Worm (Caenorhabditis elegans) whole organism, L2 larva: Measurements from ENCODE around the gene cdh-12.

ENCODE experiments used
- alr-1 ChIP-seq: fragments of 150-350 bp; optimal IDR thresholded peaks from 2 replicates; lab custom pipeline; 2014; ENCODE audit warnings: missing biosample characterization, missing genetic modification characterization
- ama-1 ChIP-seq: fragments of 150-350 bp; optimal IDR thresholded peaks from 2 replicates; lab custom pipeline; 2018; ENCODE audit warnings: inconsistent platforms
- blmp-1 ChIP-seq: sonication (generic microtip); optimal IDR thresholded peaks from 2 replicates; lab custom pipeline; 2017; ENCODE audit warnings: missing genetic modification characterization, mild to moderate bottlenecking, missing compliant biosample characterization, antibody characterized with exemption, moderate library complexity; ENCODE audit not compliant: insufficient read depth
- dmd-4 ChIP-seq: sonication (generic microtip); optimal IDR thresholded peaks from 2 replicates; lab custom pipeline; 2017; ENCODE audit warnings: missing biosample characterization, missing genetic modification characterization
- elt-1 ChIP-seq: fragments of 150-350 bp; optimal IDR thresholded peaks from 2 replicates; lab custom pipeline; 2014; ENCODE audit warnings: missing biosample characterization, missing genetic modification characterization
- elt-3 ChIP-seq: sonication (generic microtip); optimal IDR thresholded peaks from 2 replicates; lab custom pipeline; 2017; ENCODE audit warnings: missing biosample characterization, missing genetic modification characterization
- gmeb-1 ChIP-seq: fragments of 150-350 bp; optimal IDR thresholded peaks from 2 replicates; lab custom pipeline; 2014; ENCODE audit warnings: missing biosample characterization, missing genetic modification characterization
- mbf-1 ChIP-seq: sonication (generic microtip); optimal IDR thresholded peaks from 2 replicates; lab custom pipeline; 2017; ENCODE audit warnings: missing biosample characterization, missing genetic modification characterization
- nhr-11 ChIP-seq: fragments of 150-350 bp; optimal IDR thresholded peaks from 2 replicates; lab custom pipeline; 2014; ENCODE audit warnings: missing biosample characterization, missing genetic modification characterization
- nhr-77 ChIP-seq: fragments of 150-350 bp; optimal IDR thresholded peaks from 2 replicates; lab custom pipeline; 2014; ENCODE audit warnings: missing biosample characterization, missing genetic modification characterization
- skn-1 ChIP-seq: sonication (generic microtip); optimal IDR thresholded peaks from 2 replicates; lab custom pipeline; 2017; ENCODE audit warnings: missing biosample characterization, missing genetic modification characterization
- unc-62 ChIP-seq: fragments of 150-350 bp; optimal IDR thresholded peaks from 2 replicates; lab custom pipeline; 2014; ENCODE audit warnings: missing biosample characterization, missing genetic modification reagents, missing genetic modification characterization
- ztf-4 ChIP-seq: fragments of 150-350 bp; optimal IDR thresholded peaks from 2 replicates; lab custom pipeline; 2014; ENCODE audit warnings: missing biosample characterization, missing genetic modification characterization

- no peak for TF ChIP-seq nhr-77
- TF ChIP-seq mbf-1 (tag; lab: Kevin White, UChicago), result no peak
- TF ChIP-seq alr-1 (tag; lab: Kevin White, UChicago), result no peak
- no peak for TF ChIP-seq dmd-4
- no peak for TF ChIP-seq gmeb-1 (tag; lab: Kevin White, UChicago)
- no peak for TF ChIP-seq nhr-11 (tag; lab: Kevin White, UChicago)
- TF ChIP-seq elt-3 (tag; lab: Kevin White, UChicago), result no peak
- TF ChIP-seq blmp-1, result no peak
- no peak for TF ChIP-seq unc-62 (GFP tag; lab: Kevin White, UChicago)
- TF ChIP-seq ama-1, result no peak
- TF ChIP-seq skn-1 (tag; lab: Kevin White, UChicago), result no peak
- TF ChIP-seq ztf-4 (tag; lab: Kevin White, UChicago), result no peak
- no peak for TF ChIP-seq elt-1 (tag; lab: Kevin White, UChicago)
These were observed 78.3 kb downstream of the cdh-12 start, which contains the start of gene pes-4 for ce11 chrIII:1230174-1230573.
